Fruit fly (Drosophila melanogaster): Measurements from ENCODE around the gene CG4080.

The CG4080 gene

dm6 chr3L:9446731-9447238 is 47.8 kb upstream of the CG4080 start, which contains the start of gene CG3529 (continued):
- peak; percentile 75 for TF ChIP-seq row (GFP tag; IDR thresholded peaks at IDR 0.05)
- peak; percentile 40 for TF ChIP-seq NfI (GFP tag; optimal IDR thresholded peaks at IDR 0.05)
- TF ChIP-seq cad (GFP tag; optimal IDR thresholded peaks at IDR 0.05) = no peak
- TF ChIP-seq gfzf (GFP tag; optimal IDR thresholded peaks at IDR 0.05) = peak; percentile 92
- peak; percentile 4 for TF ChIP-seq CG7987 (GFP tag; optimal IDR thresholded peaks at IDR 0.05)
- TF ChIP-seq Fer2 (tag; optimal IDR thresholded peaks at IDR 0.05) = no peak
- no peak for TF ChIP-seq CG15479 (GFP tag; optimal IDR thresholded peaks at IDR 0.05)
- no peak for TF ChIP-seq tna (GFP tag; IDR thresholded peaks at IDR 0.05; ENCODE audit: partially characterized antibody)
- peak; percentile 56 for TF ChIP-seq CG4328 (GFP tag; optimal IDR thresholded peaks at IDR 0.05)
- TF ChIP-seq emc (GFP tag; optimal IDR thresholded peaks at IDR 0.05) = no peak
- TF ChIP-seq CG34376 (GFP tag; optimal IDR thresholded peaks at IDR 0.05) = no peak
- no peak for TF ChIP-seq cg (GFP tag; optimal IDR thresholded peaks at IDR 0.05)
- no peak for TF ChIP-seq CG4820 (GFP tag; optimal IDR thresholded peaks at IDR 0.05)
- no peak for TF ChIP-seq exex (tag; optimal IDR thresholded peaks at IDR 0.05)
- TF ChIP-seq CG8924 (tag; optimal IDR thresholded peaks at IDR 0.05) = peak; percentile 59
- TF ChIP-seq ash1 (GFP tag; optimal IDR thresholded peaks at IDR 0.05) = no peak
- TF ChIP-seq CTCF (GFP tag; optimal IDR thresholded peaks at IDR 0.05) = peak; percentile 3
- TF ChIP-seq tll (GFP tag; optimal IDR thresholded peaks at IDR 0.05) = no peak
- TF ChIP-seq ci (GFP tag; IDR thresholded peaks at IDR 0.05) = peak; percentile 54; the same call in 1 of the 3 replicates
- peak; percentile 8 for TF ChIP-seq CG10147 (GFP tag; optimal IDR thresholded peaks at IDR 0.05)
- no peak for TF ChIP-seq CG7271 (tag; optimal IDR thresholded peaks at IDR 0.05)
- TF ChIP-seq Pdp1 (GFP tag; optimal IDR thresholded peaks at IDR 0.05) = peak in 1 of 2 experiments; percentile 16
- TF ChIP-seq ro (GFP tag; IDR thresholded peaks at IDR 0.05) = no peak
- TF ChIP-seq PHDP (tag; optimal IDR thresholded peaks at IDR 0.05) = no peak
- peak; percentile 21 for TF ChIP-seq Lhr (GFP tag; optimal IDR thresholded peaks at IDR 0.05)
- TF ChIP-seq CG2120 (GFP tag; optimal IDR thresholded peaks at IDR 0.05) = peak; percentile 35
- TF ChIP-seq run (tag; optimal IDR thresholded peaks at IDR 0.05) = no peak
- no peak for TF ChIP-seq CG2199 (GFP tag; IDR thresholded peaks at IDR 0.05)
- no peak for TF ChIP-seq Mes4 (GFP tag; optimal IDR thresholded peaks at IDR 0.05)
- peak; percentile 25 for TF ChIP-seq repo (GFP tag; optimal IDR thresholded peaks at IDR 0.05)
- no peak for TF ChIP-seq tio (GFP tag; optimal IDR thresholded peaks at IDR 0.05)
- TF ChIP-seq bbx (GFP tag; IDR thresholded peaks at IDR 0.05; ENCODE audit: partially characterized antibody) = 0 out of 2 replicates have a peak, but pooled peaks have one; percentile 11
- TF ChIP-seq CG12236 (GFP tag; optimal IDR thresholded peaks at IDR 0.05) = peak; percentile 10
- no peak for TF ChIP-seq vnd (GFP tag; IDR thresholded peaks at IDR 0.05; ENCODE audit: partially characterized antibody)
- TF ChIP-seq stwl (tag; optimal IDR thresholded peaks at IDR 0.05) = peak; percentile 69
- TF ChIP-seq stc (GFP tag; IDR thresholded peaks at IDR 0.05) = no peak
- peak; percentile 3 for TF ChIP-seq tin (GFP tag; optimal IDR thresholded peaks at IDR 0.05)
- TF ChIP-seq CG7839 (tag; optimal IDR thresholded peaks at IDR 0.05) = peak; percentile 8
- TF ChIP-seq CG11247 (GFP tag; IDR thresholded peaks at IDR 0.05) = no peak
- TF ChIP-seq sd (tag; optimal IDR thresholded peaks at IDR 0.05) = no peak
- no peak for TF ChIP-seq Trl (optimal IDR thresholded peaks at IDR 0.05)
- TF ChIP-seq Trl (GFP tag; optimal IDR thresholded peaks at IDR 0.05) = no peak
- TF ChIP-seq en (GFP tag; optimal IDR thresholded peaks at IDR 0.05) = no peak
- peak; percentile 30 for TF ChIP-seq CG9817 (tag; optimal IDR thresholded peaks at IDR 0.05)
- peak; percentile 47 for TF ChIP-seq BEAF-32 (GFP tag; optimal IDR thresholded peaks at IDR 0.05)
- peak; percentile 23 for TF ChIP-seq Atf3 (GFP tag; optimal IDR thresholded peaks at IDR 0.05)
- TF ChIP-seq CG3847 (GFP tag; IDR thresholded peaks at IDR 0.05) = peak; percentile 48; the same call in 1 of the 2 replicates
- TF ChIP-seq CG6791 (GFP tag; IDR thresholded peaks at IDR 0.05; ENCODE audit: partially characterized antibody) = 0 out of 3 replicates have a peak, but pooled peaks have one; percentile 46
- TF ChIP-seq Sox100B (GFP tag; optimal IDR thresholded peaks at IDR 0.05) = peak; percentile 57
- TF ChIP-seq trem (tag; optimal IDR thresholded peaks at IDR 0.05) = peak; percentile 61

Measured in whole organism, embryonic.